Worm (Caenorhabditis elegans): ENCODE measurements around the gene Y1A5A.1.

Gene Y1A5A.1

DNA sequence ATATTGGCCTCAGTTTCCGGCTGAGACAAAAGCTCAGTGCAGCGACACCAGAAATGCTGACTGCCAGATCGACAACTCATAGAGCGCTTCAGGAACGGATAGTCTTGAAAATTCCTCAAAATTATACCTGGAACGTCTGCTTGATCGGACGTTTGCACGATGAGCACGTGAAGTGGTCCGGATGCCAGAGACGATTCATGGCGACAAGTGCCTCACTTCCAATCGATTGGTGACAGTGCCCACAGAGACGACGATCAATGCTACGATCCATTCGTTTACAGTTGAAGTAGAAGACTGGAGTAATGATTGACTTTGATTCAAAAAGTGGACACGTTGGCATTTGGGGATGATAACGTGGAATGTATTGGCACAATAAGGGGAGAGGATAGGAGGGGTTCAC, at the start of gene Y1A5A.1:
Gene Y1A5A.1, minus strand, starts transcription at position 294 of the 400 bp plus-strand sequence.
- TF ChIP-seq aly-1 (tag; optimal IDR thresholded peaks at IDR 0.05) (no peak), tra-4 (tag; optimal IDR thresholded peaks at IDR 0.05) (no peak), tbx-11 (GFP tag; IDR thresholded peaks at IDR 0.05) (no peak)

DNA sequence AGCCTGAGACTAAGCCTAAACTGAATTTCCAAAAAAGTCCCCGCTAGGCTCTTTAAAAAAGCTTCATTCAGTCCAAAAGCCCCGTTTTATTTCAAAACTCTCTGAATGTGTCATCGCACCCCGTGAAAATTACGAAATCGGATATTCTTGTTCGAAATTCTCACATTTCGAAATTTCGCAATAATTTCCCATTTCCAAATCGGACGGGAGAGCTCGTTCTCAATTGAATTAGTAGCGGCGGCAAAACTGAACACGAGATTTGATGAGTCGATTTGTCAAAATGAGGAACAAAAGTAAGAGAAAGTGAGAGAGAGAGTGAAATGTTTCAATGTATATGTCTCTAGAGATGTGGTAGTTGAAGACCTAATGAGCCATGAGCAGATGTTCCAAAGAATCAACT, 48.5 kb upstream of the Y1A5A.1 start:
- TF ChIP-seq hmg-4 (GFP tag; optimal IDR thresholded peaks at IDR 0.05) (no peak), ets-7 (tag; optimal IDR thresholded peaks at IDR 0.05) (no peak), flt-1 (GFP tag; IDR thresholded peaks at IDR 0.05) (no peak), pes-1 (GFP tag; IDR thresholded peaks at IDR 0.05) (no peak), ceh-36 (tag; optimal IDR thresholded peaks at IDR 0.05) (no peak), sea-1 (GFP tag; conservative IDR thresholded peaks at IDR 0.05) (no peak), aly-1 (tag; optimal IDR thresholded peaks at IDR 0.05) (no peak)

DNA sequence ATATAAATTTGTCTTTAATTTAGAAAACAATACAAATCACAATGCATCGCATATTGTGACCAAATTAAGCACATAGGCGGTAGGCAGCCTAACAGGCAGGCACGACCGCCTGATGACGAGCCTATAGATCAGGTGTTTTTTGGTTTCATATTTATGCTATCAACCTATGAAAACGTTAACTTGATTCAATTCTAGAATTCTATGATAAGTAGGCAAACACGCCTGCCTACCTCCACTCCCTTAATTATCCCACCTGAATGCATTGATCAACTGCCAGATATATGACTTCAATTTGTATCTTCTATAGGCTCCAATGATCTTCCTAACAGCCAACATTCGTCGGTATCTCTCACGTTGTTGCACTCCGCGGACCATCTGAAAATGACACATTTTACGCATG, 44.4 kb upstream of the Y1A5A.1 start:
- no peak for TF ChIP-seq ama-1 (optimal IDR thresholded peaks at IDR 0.05)
- TF ChIP-seq ceh-13 (GFP tag; optimal IDR thresholded peaks at IDR 0.05), result no peak
- TF ChIP-seq hmbx-1 (tag; optimal IDR thresholded peaks at IDR 0.05), result no peak
- no peak for TF ChIP-seq hmg-4 (GFP tag; optimal IDR thresholded peaks at IDR 0.05)
- no peak for TF ChIP-seq sea-1 (GFP tag; conservative IDR thresholded peaks at IDR 0.05)
- no peak for TF ChIP-seq F13C5.2 (tag; optimal IDR thresholded peaks at IDR 0.05)
- no peak for TF ChIP-seq flt-1 (GFP tag; IDR thresholded peaks at IDR 0.05)
- TF ChIP-seq scrt-1 (GFP tag; IDR thresholded peaks at IDR 0.05), result no peak
- TF ChIP-seq ceh-36 (tag; optimal IDR thresholded peaks at IDR 0.05), result no peak
- no peak for TF ChIP-seq tra-4 (tag; optimal IDR thresholded peaks at IDR 0.05)
- no peak for TF ChIP-seq pes-1 (GFP tag; IDR thresholded peaks at IDR 0.05)
- TF ChIP-seq aly-1 (tag; optimal IDR thresholded peaks at IDR 0.05), result no peak
- TF ChIP-seq tbx-11 (GFP tag; IDR thresholded peaks at IDR 0.05), result no peak
- TF ChIP-seq tbx-37 (GFP tag; conservative IDR thresholded peaks at IDR 0.05), result no peak
- no peak for TF ChIP-seq hnd-1 (tag; optimal IDR thresholded peaks at IDR 0.05)
- TF ChIP-seq ets-7 (tag; optimal IDR thresholded peaks at IDR 0.05), result no peak

DNA sequence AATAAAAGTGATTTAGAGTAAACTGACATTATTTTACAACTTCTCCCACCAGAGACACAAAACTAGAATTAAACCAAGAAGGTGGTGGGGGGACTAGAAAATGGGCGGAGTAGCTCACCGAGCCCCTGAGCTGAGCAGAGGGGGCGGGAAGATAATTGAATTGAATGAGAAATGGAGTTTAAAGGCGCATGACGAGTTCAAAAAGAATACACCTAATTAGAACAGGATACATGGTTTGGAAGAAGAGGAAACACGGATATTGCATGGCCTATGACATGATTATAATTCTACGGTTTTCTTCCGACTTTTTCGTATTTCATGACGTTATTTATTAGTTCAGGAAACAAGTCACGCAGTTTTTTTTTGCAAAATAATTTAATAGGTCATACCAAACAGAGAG, 41.6 kb upstream of the Y1A5A.1 start, which contains the start of gene T02C12.5:
Gene T02C12.5, minus strand, starts transcription at position 101 of the 400 bp plus-strand sequence.
- TF ChIP-seq tbx-11 (GFP tag; IDR thresholded peaks at IDR 0.05), result no peak
- no peak for TF ChIP-seq B0310.2 (tag; optimal IDR thresholded peaks at IDR 0.05)
- no peak for TF ChIP-seq ceh-13 (GFP tag; optimal IDR thresholded peaks at IDR 0.05)
- TF ChIP-seq F13C5.2 (tag; optimal IDR thresholded peaks at IDR 0.05), result no peak
- no peak for TF ChIP-seq hmg-4 (GFP tag; optimal IDR thresholded peaks at IDR 0.05)
- no peak for TF ChIP-seq aly-1 (tag; optimal IDR thresholded peaks at IDR 0.05)
- TF ChIP-seq flt-1 (GFP tag; IDR thresholded peaks at IDR 0.05), result no peak
- no peak for TF ChIP-seq tbx-37 (GFP tag; conservative IDR thresholded peaks at IDR 0.05)
- TF ChIP-seq pes-1 (GFP tag; IDR thresholded peaks at IDR 0.05), result no peak
- TF ChIP-seq ets-7 (tag; optimal IDR thresholded peaks at IDR 0.05), result no peak
- no peak for TF ChIP-seq hmbx-1 (tag; optimal IDR thresholded peaks at IDR 0.05)
- no peak for TF ChIP-seq ama-1 (optimal IDR thresholded peaks at IDR 0.05)
- no peak for TF ChIP-seq hnd-1 (tag; optimal IDR thresholded peaks at IDR 0.05)
- TF ChIP-seq sea-1 (GFP tag; conservative IDR thresholded peaks at IDR 0.05), result no peak
- TF ChIP-seq ceh-36 (tag; optimal IDR thresholded peaks at IDR 0.05), result no peak
- no peak for TF ChIP-seq tra-4 (tag; optimal IDR thresholded peaks at IDR 0.05)
- no peak for TF ChIP-seq scrt-1 (GFP tag; IDR thresholded peaks at IDR 0.05)

DNA sequence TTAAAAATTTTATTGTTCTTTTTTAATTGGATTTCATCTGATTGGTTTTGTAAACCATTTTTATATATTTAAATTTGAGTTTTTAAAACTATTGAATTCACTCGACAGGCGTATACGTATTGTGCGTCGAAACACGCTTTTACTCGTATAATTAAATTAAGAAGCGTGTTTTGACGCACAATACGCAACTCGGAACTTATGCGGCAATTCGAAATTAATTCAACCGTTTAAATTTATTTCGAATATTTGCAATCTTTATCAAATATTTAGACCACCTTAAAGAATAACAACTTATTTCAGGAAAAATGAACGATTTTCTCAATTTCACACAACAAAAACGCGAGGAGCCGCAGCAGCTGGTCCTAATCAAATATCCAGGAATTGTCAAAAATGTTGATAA, 35.4 kb upstream of the Y1A5A.1 start, which contains the start of gene tftc-5:
Gene tftc-5, plus strand, starts transcription at position 301 of the 400 bp plus-strand sequence.
- TF ChIP-seq tra-4 (tag; optimal IDR thresholded peaks at IDR 0.05) (no peak), hmg-4 (GFP tag; optimal IDR thresholded peaks at IDR 0.05) (no peak), ceh-13 (GFP tag; optimal IDR thresholded peaks at IDR 0.05) (no peak), B0310.2 (tag; optimal IDR thresholded peaks at IDR 0.05) (no peak), ets-7 (tag; optimal IDR thresholded peaks at IDR 0.05) (no peak), hmbx-1 (tag; optimal IDR thresholded peaks at IDR 0.05) (no peak), ceh-36 (tag; optimal IDR thresholded peaks at IDR 0.05) (no peak), aly-1 (tag; optimal IDR thresholded peaks at IDR 0.05) (no peak)

DNA sequence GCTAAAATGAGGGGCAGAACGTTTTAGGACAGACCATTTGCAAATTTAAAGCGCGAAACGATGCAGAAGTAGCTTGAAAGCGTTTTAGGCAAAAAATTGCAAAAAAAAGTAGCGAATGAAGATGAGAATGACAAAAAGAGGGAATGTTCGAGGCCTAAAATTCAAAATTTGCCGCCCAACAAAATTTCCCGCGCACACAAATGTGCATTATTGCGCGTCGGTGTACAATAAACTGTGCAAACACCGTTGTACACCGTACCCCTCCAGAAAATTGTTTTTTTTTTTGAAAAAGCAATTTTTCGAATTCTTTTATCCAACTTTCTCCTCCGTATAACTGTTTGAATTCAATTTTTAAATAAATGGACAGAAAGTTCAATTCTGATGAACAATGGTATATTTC, 33.3 kb upstream of the Y1A5A.1 start, which contains the start of gene snpc-3.4:
Gene snpc-3.4, plus strand, starts transcription at position 237 of the 400 bp plus-strand sequence.
- TF ChIP-seq B0310.2 (tag; optimal IDR thresholded peaks at IDR 0.05) (no peak), tbx-37 (GFP tag; conservative IDR thresholded peaks at IDR 0.05) (no peak), F13C5.2 (tag; optimal IDR thresholded peaks at IDR 0.05) (peak; percentile 20)

DNA sequence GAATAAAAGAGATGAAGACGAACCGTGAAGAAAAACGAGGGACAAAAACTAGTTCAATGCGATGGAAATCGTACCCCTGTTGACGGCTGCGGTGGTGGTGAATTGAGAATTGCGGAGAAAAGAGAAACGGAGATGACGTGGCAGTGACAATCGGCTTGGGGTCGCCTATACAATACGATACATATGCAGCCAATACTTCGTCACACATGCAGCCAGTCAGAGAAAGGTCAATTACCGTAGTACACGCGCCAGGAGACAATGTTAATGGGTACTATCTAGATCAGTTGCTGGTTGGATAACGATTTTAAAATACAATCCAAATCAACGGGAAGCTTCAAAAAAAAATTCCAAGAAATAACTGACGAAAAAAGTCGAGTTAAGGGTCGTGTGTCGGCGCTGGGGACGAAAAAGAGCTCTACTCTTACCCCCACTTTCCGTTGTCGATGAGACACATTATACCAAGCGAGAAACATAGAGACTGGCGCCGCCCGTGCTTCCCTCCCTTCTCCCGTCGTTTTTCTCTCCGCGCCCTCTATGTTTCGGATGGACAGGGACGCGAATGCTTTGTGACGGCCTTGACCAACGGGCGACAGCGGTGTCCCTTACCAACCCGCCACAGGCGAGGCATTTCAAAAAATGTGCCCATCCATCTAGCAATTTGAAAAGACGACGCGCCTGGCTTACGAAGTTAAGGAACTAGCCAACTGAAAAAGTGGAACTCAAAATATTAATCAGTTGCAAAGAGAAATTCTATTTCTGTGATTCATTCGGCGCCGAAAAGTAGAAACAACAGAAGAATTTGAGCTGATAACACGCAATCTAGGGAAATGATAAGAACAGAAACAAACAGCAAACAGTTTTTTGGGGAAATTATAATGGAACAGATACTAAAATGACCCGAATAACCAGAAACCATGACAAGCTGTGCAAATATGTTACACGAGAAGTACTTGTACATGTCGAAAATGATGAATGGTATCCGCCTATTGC, 32.4 kb upstream of the Y1A5A.1 start:
- peak; percentile 10 for TF ChIP-seq hmg-4 (GFP tag; optimal IDR thresholded peaks at IDR 0.05)
- TF ChIP-seq tra-4 (tag; optimal IDR thresholded peaks at IDR 0.05), result no peak
- TF ChIP-seq hmbx-1 (tag; optimal IDR thresholded peaks at IDR 0.05), result no peak
- no peak for TF ChIP-seq ceh-13 (GFP tag; optimal IDR thresholded peaks at IDR 0.05)

DNA sequence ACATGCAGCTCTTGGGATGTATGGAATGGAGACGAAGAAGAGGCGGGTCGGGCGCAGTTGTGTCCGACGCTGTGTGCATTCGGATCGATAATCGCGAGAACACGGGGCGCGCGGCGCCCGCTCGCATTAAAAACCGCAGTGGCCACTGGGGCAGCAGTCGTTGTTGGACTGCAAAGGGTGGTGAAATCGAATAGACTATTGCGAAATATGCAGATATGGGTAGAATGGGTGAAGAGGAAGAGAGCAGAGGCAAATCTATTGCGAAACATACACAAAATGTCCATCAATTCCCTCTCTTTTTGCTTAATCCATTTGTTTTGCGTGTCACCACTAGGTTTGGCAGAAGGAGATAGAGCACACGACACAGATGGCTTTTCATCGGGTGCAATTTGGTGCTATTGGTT, 31.6 kb upstream of the Y1A5A.1 start:
- TF ChIP-seq ceh-13 (GFP tag; optimal IDR thresholded peaks at IDR 0.05) (no peak), tra-4 (tag; optimal IDR thresholded peaks at IDR 0.05) (no peak), ceh-36 (tag; optimal IDR thresholded peaks at IDR 0.05) (no peak), sea-1 (GFP tag; conservative IDR thresholded peaks at IDR 0.05) (no peak), F13C5.2 (tag; optimal IDR thresholded peaks at IDR 0.05) (no peak), aly-1 (tag; optimal IDR thresholded peaks at IDR 0.05) (no peak), scrt-1 (GFP tag; IDR thresholded peaks at IDR 0.05) (no peak), ets-7 (tag; optimal IDR thresholded peaks at IDR 0.05) (no peak), pes-1 (GFP tag; IDR thresholded peaks at IDR 0.05) (no peak)

Measured in whole organism, early embryonic.